Worm (Caenorhabditis elegans) whole organism, L4 larva: ENCODE measurements around the gene ints-5.

Source experiments
- F10B5.3 ChIP-seq: sonication (generic microtip); optimal IDR thresholded peaks from 2 replicates; lab custom pipeline; 2016; ENCODE audit warnings: mild to moderate bottlenecking, missing genetic modification characterization, missing compliant biosample characterization
- Y75B8A.6 ChIP-seq: fragments of 200-800 bp; sonication (Bioruptor generic); IDR thresholded peaks from 2 replicates; pipeline ENCODE4 v1.3.6; 2022; ENCODE audit warnings: missing genetic modification reagents, missing genetic modification characterization, missing compliant biosample characterization
- attf-4 ChIP-seq: sonication (generic microtip); optimal IDR thresholded peaks from 3 replicates; lab custom pipeline; 2017; ENCODE audit warnings: missing biosample characterization, missing genetic modification characterization
- daf-12 ChIP-seq: fragments of 150-350 bp; optimal IDR thresholded peaks from 2 replicates; lab custom pipeline; 2014; ENCODE audit warnings: missing biosample characterization, missing genetic modification reagents, missing genetic modification characterization
- dmd-8 ChIP-seq: fragments of 200-800 bp; sonication (Bioruptor generic); IDR thresholded peaks from 2 replicates; pipeline ENCODE4 v1.3.6; 2022; ENCODE audit warnings: missing genetic modification characterization, missing compliant biosample characterization
- duxl-1 ChIP-seq: sonication (generic microtip); optimal IDR thresholded peaks from 2 replicates; lab custom pipeline; 2016; ENCODE audit warnings: mild to moderate bottlenecking, missing genetic modification characterization, moderate library complexity, missing compliant biosample characterization; ENCODE audit not compliant: poor library complexity
- madf-5 ChIP-seq, 2 experiments: fragments of 200-800 bp; sonication (Bioruptor generic); IDR thresholded peaks; 2 replicates each; pipeline ENCODE4 v1.3.6; 2022; ENCODE audit warnings: missing compliant biosample characterization in 2 of 2, missing genetic modification characterization in 2 of 2
- nhr-76 ChIP-seq: fragments of 150-350 bp; optimal IDR thresholded peaks from 2 replicates; lab custom pipeline; 2014; ENCODE audit warnings: missing biosample characterization, missing genetic modification characterization
- pqm-1 ChIP-seq: sonication (generic microtip); optimal IDR thresholded peaks from 2 replicates; lab custom pipeline; 2017; ENCODE audit warnings: missing biosample characterization, missing genetic modification characterization
- tag-97 ChIP-seq: fragments of 200-800 bp; sonication (Bioruptor generic); IDR thresholded peaks from 2 replicates; pipeline ENCODE4 v1.3.6; 2022; ENCODE audit warnings: missing genetic modification characterization, missing compliant biosample characterization
- unc-130 ChIP-seq: sonication (generic microtip); optimal IDR thresholded peaks from 2 replicates; lab custom pipeline; 2016; ENCODE audit warnings: missing genetic modification reagents, missing genetic modification characterization, missing compliant biosample characterization
- unc-39 ChIP-seq: sonication (generic microtip); optimal IDR thresholded peaks from 2 replicates; lab custom pipeline; 2017; ENCODE audit warnings: missing biosample characterization, missing genetic modification characterization
- unc-62 ChIP-seq, 3 experiments: fragments of 150-350 bp in 1 of 3; sonication (generic microtip); optimal IDR thresholded peaks in 2 of 3; peaks in 1 of 3; 1 replicate in 1 of 3; 2 replicates in 2 of 3; lab custom pipeline; 2014 to 2017; ENCODE audit warnings: missing biosample characterization in 3 of 3, missing genetic modification characterization in 3 of 3, missing genetic modification reagents in 3 of 3, missing genotype in 1 of 3

ce11 chrV:18504610-18505009, 29.1 kb upstream of the ints-5 start:
- TF ChIP-seq Y75B8A.6 (no peak), madf-5 (GFP tag; IDR thresholded peaks at IDR 0.05; lab: Robert Waterston, UW) (no peak), pqm-1 (no peak), daf-12 (tag; lab: Kevin White, UChicago) (no peak), unc-130 (GFP tag; lab: Kevin White, UChicago) (no peak), unc-62 (GFP tag; optimal IDR thresholded peaks at IDR 0.05 in 1 of 2; lab: Kevin White, UChicago) (no peak), unc-62 (tag; optimal IDR thresholded peaks at IDR 0.05; lab: Kevin White, UChicago) (no peak), tag-97 (GFP tag; lab: Robert Waterston, UW) (no peak), dmd-8 (GFP tag; lab: Robert Waterston, UW) (no peak), nhr-76 (tag; lab: Kevin White, UChicago) (no peak), F10B5.3 (no peak), attf-4 (tag; lab: Kevin White, UChicago) (no peak), unc-39 (no peak), duxl-1 (no peak)
